Fruit fly (Drosophila melanogaster) whole organism, embryonic: ENCODE results near the gene CG12253.
A peak's percentile ranks its signal among the peaks of the same experiment; 100 is the strongest.

ENCODE experiments used
- Bgb ChIP-seq: fragments of 200-800 bp; sonication (Bioruptor generic); IDR thresholded peaks from 2 replicates; pipeline ENCODE4 v1.3.6; 2022; ENCODE audit warnings: missing biosample characterization, missing genetic modification characterization; ENCODE audit not compliant: partially characterized antibody
- CG10321 ChIP-seq: fragments of 200-800 bp; sonication (Bioruptor generic); IDR thresholded peaks from 2 replicates; pipeline ENCODE4 v1.3.6; 2022; ENCODE audit warnings: missing biosample characterization, missing genetic modification characterization
- CG11247 ChIP-seq: fragments of 200-800 bp; sonication (Bioruptor generic); IDR thresholded peaks from 2 replicates; pipeline ENCODE4 v1.3.6; 2022; ENCODE audit warnings: missing biosample characterization, missing genetic modification characterization
- CG12104 ChIP-seq: fragments of 200-800 bp; sonication (Bioruptor generic); optimal IDR thresholded peaks from 3 replicates; lab custom pipeline; 2016; ENCODE audit warnings: missing biosample characterization, missing genetic modification characterization
- CG13424 ChIP-seq: fragments of 200-800 bp; sonication (Bioruptor generic); optimal IDR thresholded peaks from 2 replicates; lab custom pipeline; 2019; ENCODE audit warnings: missing biosample characterization, mild to moderate bottlenecking, missing genetic modification characterization, moderate library complexity
- CG2712 ChIP-seq: fragments of 200-800 bp; optimal IDR thresholded peaks from 3 replicates; lab custom pipeline; 2019; ENCODE audit warnings: missing biosample characterization, mild to moderate bottlenecking, missing genetic modification characterization, moderate library complexity
- CG2875 ChIP-seq: fragments of 200-800 bp; sonication (Bioruptor generic); optimal IDR thresholded peaks from 2 replicates; lab custom pipeline; 2017; ENCODE audit warnings: missing biosample characterization, mild to moderate bottlenecking, missing genetic modification characterization, missing genetic modification reagents
- CG31441 ChIP-seq: fragments of 200-800 bp; sonication (Bioruptor generic); IDR thresholded peaks from 2 replicates; pipeline ENCODE4 v1.3.6; 2022; ENCODE audit warnings: missing biosample characterization, missing genetic modification characterization
- CG3163 ChIP-seq: fragments of 200-800 bp; sonication (Bioruptor generic); optimal IDR thresholded peaks from 3 replicates; lab custom pipeline; 2016; ENCODE audit warnings: missing biosample characterization, missing genetic modification characterization
- CG3407 ChIP-seq: fragments of 200-800 bp; sonication (Bioruptor generic); optimal IDR thresholded peaks from 2 replicates; lab custom pipeline; 2018; ENCODE audit warnings: missing biosample characterization, mild to moderate bottlenecking, missing genetic modification characterization
- CG34376 ChIP-seq: fragments of 200-800 bp; sonication (Bioruptor generic); optimal IDR thresholded peaks from 2 replicates; lab custom pipeline; 2018; ENCODE audit warnings: missing biosample characterization, mild to moderate bottlenecking, missing genetic modification characterization
- CG34422 ChIP-seq: fragments of 200-800 bp; sonication (Bioruptor generic); IDR thresholded peaks from 3 replicates; pipeline ENCODE4 v1.3.6; 2022; ENCODE audit warnings: missing biosample characterization, missing genetic modification characterization
- CG5245 ChIP-seq: fragments of 200-800 bp; sonication (Bioruptor generic); optimal IDR thresholded peaks from 3 replicates; lab custom pipeline; 2016; ENCODE audit warnings: missing biosample characterization, missing genetic modification characterization
- CG6175 ChIP-seq: fragments of 200-800 bp; sonication (Bioruptor generic); IDR thresholded peaks from 3 replicates; pipeline ENCODE4 v1.3.6; 2022; ENCODE audit warnings: missing biosample characterization, missing genetic modification characterization
- CG6654 ChIP-seq: fragments of 200-800 bp; sonication (Bioruptor generic); optimal IDR thresholded peaks from 2 replicates; lab custom pipeline; 2017; ENCODE audit warnings: missing biosample characterization, mild to moderate bottlenecking, missing genetic modification characterization
- CG6683 ChIP-seq: fragments of 200-800 bp; sonication (Bioruptor generic); optimal IDR thresholded peaks from 2 replicates; lab custom pipeline; 2017; ENCODE audit warnings: missing biosample characterization, mild to moderate bottlenecking, missing genetic modification characterization, missing genetic modification reagents
- CG8359 ChIP-seq: fragments of 200-800 bp; sonication (Bioruptor generic); optimal IDR thresholded peaks from 2 replicates; lab custom pipeline; 2017; ENCODE audit warnings: missing biosample characterization, mild to moderate bottlenecking, missing genetic modification characterization, borderline replicate concordance
- CG8765 ChIP-seq: fragments of 200-800 bp; sonication (Bioruptor generic); IDR thresholded peaks from 2 replicates; pipeline ENCODE4 v1.3.6; 2022; ENCODE audit warnings: missing biosample characterization, missing genetic modification characterization
- CG9797 ChIP-seq: fragments of 200-800 bp; sonication (Bioruptor generic); optimal IDR thresholded peaks from 3 replicates; lab custom pipeline; 2018; ENCODE audit warnings: missing biosample characterization, mild to moderate bottlenecking, missing genetic modification characterization
- D ChIP-seq, 2 experiments: fragments of 200-800 bp in 1 of 2; fragments of >200 bp in 1 of 2; sonication (Bioruptor generic) in 1 of 2; optimal IDR thresholded peaks; 2 replicates in 1 of 2; 3 replicates in 1 of 2; lab custom pipeline; 2017; ENCODE audit warnings: mild to moderate bottlenecking in 1 of 2, missing biosample characterization in 1 of 2, missing genetic modification characterization in 1 of 2, missing genetic modification reagents in 1 of 2
- D19B ChIP-seq: fragments of 200-800 bp; sonication (Bioruptor generic); optimal IDR thresholded peaks from 2 replicates; lab custom pipeline; 2017; ENCODE audit warnings: missing biosample characterization, mild to moderate bottlenecking, missing genetic modification characterization
- Deaf1 ChIP-seq: fragments of 200-800 bp; optimal IDR thresholded peaks from 3 replicates; lab custom pipeline; 2019; ENCODE audit warnings: missing biosample characterization, mild to moderate bottlenecking, missing genetic modification characterization, moderate library complexity
- Dp ChIP-seq: fragments of 200-800 bp; sonication (Bioruptor generic); optimal IDR thresholded peaks from 2 replicates; lab custom pipeline; 2018; ENCODE audit warnings: missing biosample characterization, mild to moderate bottlenecking, missing genetic modification characterization, moderate library complexity
- Dref ChIP-seq: fragments of 200-800 bp; sonication (Bioruptor generic); IDR thresholded peaks from 2 replicates; pipeline ENCODE4 v1.3.6; 2022; ENCODE audit warnings: missing biosample characterization, missing genetic modification characterization
- E2f2 ChIP-seq: fragments of 200-800 bp; sonication (Bioruptor generic); IDR thresholded peaks from 2 replicates; pipeline ENCODE4 v1.3.6; 2022; ENCODE audit warnings: missing biosample characterization, missing genetic modification characterization
- Gug ChIP-seq: fragments of 200-800 bp; sonication (Bioruptor generic); IDR thresholded peaks from 4 replicates; pipeline ENCODE4 v1.3.6; 2022; ENCODE audit warnings: missing biosample characterization, missing genetic modification characterization
- Lhr ChIP-seq: fragments of 200-800 bp; sonication (Bioruptor generic); optimal IDR thresholded peaks from 3 replicates; lab custom pipeline; 2017; ENCODE audit warnings: mild to moderate bottlenecking, missing biosample characterization, missing genetic modification reagents, missing genetic modification characterization
- MBD-R2 ChIP-seq: fragments of 200-800 bp; sonication (Bioruptor generic); IDR thresholded peaks from 2 replicates; pipeline ENCODE4 v1.3.6; 2022; ENCODE audit warnings: missing biosample characterization, missing genetic modification characterization
- Mes4 ChIP-seq: fragments of 200-800 bp; sonication (Bioruptor generic); optimal IDR thresholded peaks from 2 replicates; lab custom pipeline; 2016; ENCODE audit warnings: missing biosample characterization, missing genetic modification characterization
- Oli ChIP-seq: fragments of 200-800 bp; sonication (Bioruptor generic); optimal IDR thresholded peaks from 2 replicates; lab custom pipeline; 2018; ENCODE audit warnings: missing biosample characterization, mild to moderate bottlenecking, missing genetic modification characterization, moderate library complexity
- Pdp1 ChIP-seq, 2 experiments: fragments of 200-800 bp; sonication (Bioruptor generic); optimal IDR thresholded peaks; 3 replicates each; lab custom pipeline; 2016; ENCODE audit warnings: missing biosample characterization in 2 of 2, missing genetic modification characterization in 2 of 2, mild to moderate bottlenecking in 1 of 2, moderate library complexity in 1 of 2
- Rfx ChIP-seq: fragments of 200-800 bp; sonication (Bioruptor generic); IDR thresholded peaks from 2 replicates; pipeline ENCODE4 v1.3.6; 2022; ENCODE audit warnings: missing biosample characterization, missing genetic modification characterization
- Scr ChIP-seq: fragments of 200-800 bp; sonication (Bioruptor generic); IDR thresholded peaks from 2 replicates; pipeline ENCODE4 v1.3.6; 2022; ENCODE audit warnings: missing biosample characterization, missing genetic modification characterization; ENCODE audit not compliant: partially characterized antibody
- Spps ChIP-seq: fragments of 200-800 bp; sonication (Bioruptor generic); optimal IDR thresholded peaks from 2 replicates; lab custom pipeline; 2018; ENCODE audit warnings: missing biosample characterization, mild to moderate bottlenecking, missing genetic modification characterization
- Trl ChIP-seq, 3 experiments: fragments of >200 bp in 2 of 3; fragments of 200-800 bp in 1 of 3; sonication (Bioruptor generic) in 1 of 3; optimal IDR thresholded peaks; 2 replicates in 1 of 3; 3 replicates in 2 of 3; lab custom pipeline; 2016 to 2017; ENCODE audit warnings: missing biosample characterization in 1 of 3, missing genetic modification characterization in 1 of 3
- gce ChIP-seq: fragments of 200-800 bp; sonication (Bioruptor generic); IDR thresholded peaks from 3 replicates; pipeline ENCODE4 v1.3.6; 2022; ENCODE audit warnings: missing biosample characterization, missing genetic modification characterization
- gfzf ChIP-seq: fragments of 200-800 bp; sonication (Bioruptor generic); optimal IDR thresholded peaks from 2 replicates; lab custom pipeline; 2016; ENCODE audit warnings: missing biosample characterization, mild to moderate bottlenecking, missing genetic modification characterization, moderate library complexity
- gro ChIP-seq: fragments of 200-800 bp; sonication (Bioruptor generic); optimal IDR thresholded peaks from 2 replicates; lab custom pipeline; 2016; ENCODE audit warnings: missing biosample characterization, missing genetic modification characterization
- gsb ChIP-seq: fragments of 200-800 bp; sonication (Bioruptor generic); IDR thresholded peaks from 2 replicates; pipeline ENCODE4 v1.3.6; 2022; ENCODE audit warnings: missing biosample characterization, missing genetic modification characterization
- ind ChIP-seq: fragments of 200-800 bp; sonication (Bioruptor generic); optimal IDR thresholded peaks from 3 replicates; lab custom pipeline; 2016; ENCODE audit warnings: missing biosample characterization, missing genetic modification characterization
- nmo ChIP-seq: fragments of 200-800 bp; sonication (Bioruptor generic); optimal IDR thresholded peaks from 2 replicates; lab custom pipeline; 2018; ENCODE audit warnings: missing biosample characterization, mild to moderate bottlenecking, missing genetic modification characterization, moderate library complexity
- phol ChIP-seq: fragments of 200-800 bp; sonication (Bioruptor generic); optimal IDR thresholded peaks from 3 replicates; lab custom pipeline; 2018; ENCODE audit warnings: missing biosample characterization, mild to moderate bottlenecking, missing genetic modification characterization, moderate library complexity
- pzg ChIP-seq: fragments of 200-800 bp; sonication (Bioruptor generic); optimal IDR thresholded peaks from 3 replicates; lab custom pipeline; 2018; ENCODE audit warnings: missing biosample characterization, mild to moderate bottlenecking, missing genetic modification characterization, moderate library complexity
- sens ChIP-seq: fragments of 200-800 bp; sonication (Bioruptor generic); peaks from one replicate; lab custom pipeline; 2016; ENCODE audit warnings: missing biosample characterization, missing genetic modification characterization
- sim ChIP-seq: fragments of 200-800 bp; sonication (Bioruptor generic); IDR thresholded peaks from 2 replicates; pipeline ENCODE4 v1.3.6; 2022; ENCODE audit warnings: missing biosample characterization, missing genetic modification characterization
- tin ChIP-seq: fragments of 200-800 bp; sonication (Bioruptor generic); optimal IDR thresholded peaks from 3 replicates; lab custom pipeline; 2016; ENCODE audit warnings: missing biosample characterization, missing genetic modification characterization
- tll ChIP-seq, 2 experiments: fragments of 200-800 bp in 1 of 2; fragments of >200 bp in 1 of 2; sonication (Bioruptor generic) in 1 of 2; optimal IDR thresholded peaks; 2 replicates each; lab custom pipeline; 2017 to 2019; ENCODE audit warnings: missing biosample characterization in 2 of 2, missing genetic modification characterization in 2 of 2, mild to moderate bottlenecking in 1 of 2, moderate library complexity in 1 of 2
- unpg ChIP-seq: fragments of 200-800 bp; sonication (Bioruptor generic); optimal IDR thresholded peaks from 3 replicates; lab custom pipeline; 2018; ENCODE audit warnings: missing biosample characterization, mild to moderate bottlenecking, missing genetic modification characterization, moderate library complexity
- vvl ChIP-seq: fragments of 200-800 bp; sonication (Bioruptor generic); IDR thresholded peaks from 2 replicates; pipeline ENCODE4 v1.3.6; 2022; ENCODE audit warnings: missing biosample characterization, missing genetic modification characterization
- wek ChIP-seq: fragments of 200-800 bp; sonication (Bioruptor generic); optimal IDR thresholded peaks from 3 replicates; lab custom pipeline; 2018; ENCODE audit warnings: missing biosample characterization, mild to moderate bottlenecking, missing genetic modification characterization, moderate library complexity

CG12253 gene

dm6 chr2L:11004674-11005045, 17.1 kb downstream of the CG12253 start, which contains the start of gene Nup154:
Gene Nup154 (plus strand): TSS chr2L:11004820.
- no peak for TF ChIP-seq CG31441 (GFP tag; lab: Robert Waterston, UW)
- TF ChIP-seq CG3163: no peak
- TF ChIP-seq CG3407 (GFP tag; lab: Kevin White, UChicago): no peak
- peak; percentile 29 for TF ChIP-seq pzg
- TF ChIP-seq wek: peak; percentile 46
- no peak for TF ChIP-seq Bgb (GFP tag; lab: Robert Waterston, UW)
- TF ChIP-seq Gug (GFP tag; lab: Robert Waterston, UW): no peak
- no peak for TF ChIP-seq gce (GFP tag; lab: Robert Waterston, UW)
- peak; percentile 62 for TF ChIP-seq E2f2 (GFP tag; lab: Robert Waterston, UW)
- TF ChIP-seq CG34376 (GFP tag; lab: Kevin White, UChicago): no peak
- peak; percentile 33 for TF ChIP-seq CG9797 (GFP tag; lab: Kevin White, UChicago)
- TF ChIP-seq tll (GFP tag; optimal IDR thresholded peaks at IDR 0.05; lab: Kevin White, UChicago): no peak
- TF ChIP-seq CG11247 (GFP tag; lab: Robert Waterston, UW): no peak
- TF ChIP-seq gsb (GFP tag; lab: Robert Waterston, UW): no peak
- TF ChIP-seq Pdp1 (GFP tag; optimal IDR thresholded peaks at IDR 0.05; lab: Kevin White, UChicago): peak in 1 of 2 experiments; percentile 20
- no peak for TF ChIP-seq CG8765 (GFP tag; lab: Robert Waterston, UW)
- TF ChIP-seq vvl (GFP tag; lab: Robert Waterston, UW): 0 out of 2 replicates have a peak, but pooled peaks have one; percentile 14
- no peak for TF ChIP-seq CG2712 (tag; lab: Kevin White, UChicago)
- no peak for TF ChIP-seq Mes4
- TF ChIP-seq nmo: no peak
- no peak for TF ChIP-seq phol (tag; lab: Kevin White, UChicago)
- TF ChIP-seq sens (GFP tag; lab: Kevin White, UChicago): peak; percentile 31
- no peak for TF ChIP-seq Oli (tag; lab: Kevin White, UChicago)
- TF ChIP-seq Deaf1: no peak
- TF ChIP-seq sim (GFP tag; lab: Robert Waterston, UW): no peak
- TF ChIP-seq Scr (GFP tag; lab: Robert Waterston, UW): 0 out of 2 replicates have a peak, but pooled peaks have one; percentile 13
- TF ChIP-seq Dp (GFP tag; lab: Kevin White, UChicago): peak; percentile 33
- TF ChIP-seq D19B (GFP tag; lab: Kevin White, UChicago): no peak
- peak; percentile 76 for TF ChIP-seq MBD-R2 (GFP tag; lab: Robert Waterston, UW)
- TF ChIP-seq CG6175: no peak
- no peak for TF ChIP-seq Trl (optimal IDR thresholded peaks at IDR 0.05; lab: Kevin White, UChicago)
- no peak for TF ChIP-seq Trl (GFP tag; optimal IDR thresholded peaks at IDR 0.05; lab: Kevin White, UChicago)
- no peak for TF ChIP-seq Dref (GFP tag; lab: Robert Waterston, UW)
- TF ChIP-seq CG12104 (GFP tag; lab: Kevin White, UChicago): no peak
- peak; percentile 51 for TF ChIP-seq gfzf (GFP tag; lab: Kevin White, UChicago)
- no peak for TF ChIP-seq CG6683
- no peak for TF ChIP-seq CG10321 (GFP tag; lab: Robert Waterston, UW)
- no peak for TF ChIP-seq ind (GFP tag; lab: Kevin White, UChicago)
- TF ChIP-seq CG2875: no peak
- TF ChIP-seq gro (GFP tag; lab: Kevin White, UChicago): no peak
- no peak for TF ChIP-seq Spps
- no peak for TF ChIP-seq Rfx (GFP tag; lab: Robert Waterston, UW)
- peak; percentile 13; the same call in 1 of the 3 replicates for TF ChIP-seq CG34422 (GFP tag; lab: Robert Waterston, UW)
- TF ChIP-seq CG5245 (GFP tag; lab: Kevin White, UChicago): no peak
- no peak for TF ChIP-seq Lhr
- TF ChIP-seq CG8359 (GFP tag; lab: Kevin White, UChicago): no peak
- TF ChIP-seq D (optimal IDR thresholded peaks at IDR 0.05; lab: Kevin White, UChicago): no peak
- no peak for TF ChIP-seq D (GFP tag; optimal IDR thresholded peaks at IDR 0.05; lab: Kevin White, UChicago)
- no peak for TF ChIP-seq CG13424 (tag; lab: Kevin White, UChicago)
- no peak for TF ChIP-seq tin
- no peak for TF ChIP-seq unpg (GFP tag; lab: Kevin White, UChicago)
- no peak for TF ChIP-seq CG6654 (GFP tag; lab: Kevin White, UChicago)
